Worm (Caenorhabditis elegans) whole organism, young adult: ENCODE measurements around the gene W08E12.5.

Experiments
- B0035.1 ChIP-seq: sonication (generic microtip); optimal IDR thresholded peaks from 2 replicates; lab custom pipeline; 2016; ENCODE audit warnings: missing genetic modification characterization, mild to moderate bottlenecking, missing compliant biosample characterization, missing genotype, missing genetic modification reagents
- B0336.3 ChIP-seq: fragments of 200-800 bp; sonication (Bioruptor generic); IDR thresholded peaks from 2 replicates; pipeline ENCODE4 v1.3.6; 2022; ENCODE audit warnings: missing genetic modification characterization, missing compliant biosample characterization
- C17E4.6 ChIP-seq: fragments of 200-800 bp; sonication (Bioruptor generic); IDR thresholded peaks from 2 replicates; pipeline ENCODE4 v1.3.6; 2022; ENCODE audit warnings: missing genetic modification reagents, missing genetic modification characterization, missing compliant biosample characterization
- F10E7.11 ChIP-seq: sonication (generic microtip); optimal IDR thresholded peaks from 2 replicates; lab custom pipeline; 2017; ENCODE audit warnings: mild to moderate bottlenecking, missing genetic modification characterization, moderate library complexity, missing compliant biosample characterization
- F37B4.10 ChIP-seq: fragments of 200-800 bp; sonication (Bioruptor generic); IDR thresholded peaks from 2 replicates; pipeline ENCODE4 v1.3.6; 2022; ENCODE audit warnings: missing genetic modification characterization, missing compliant biosample characterization
- F52B5.7 ChIP-seq: sonication (generic microtip); optimal IDR thresholded peaks from 2 replicates; lab custom pipeline; 2016; ENCODE audit warnings: mild to moderate bottlenecking, missing genetic modification characterization, missing compliant biosample characterization
- F57A8.1 ChIP-seq: fragments of 200-800 bp; sonication (Bioruptor generic); optimal IDR thresholded peaks from 2 replicates; lab custom pipeline; 2018; ENCODE audit warnings: mild to moderate bottlenecking, missing genetic modification characterization, moderate library complexity, missing compliant biosample characterization
- T07F8.4 ChIP-seq: sonication (generic microtip); optimal IDR thresholded peaks from 2 replicates; lab custom pipeline; 2016; ENCODE audit warnings: mild to moderate bottlenecking, missing genetic modification characterization, moderate library complexity, missing compliant biosample characterization
- T26A5.8 ChIP-seq: sonication (generic microtip); optimal IDR thresholded peaks from 2 replicates; lab custom pipeline; 2016; ENCODE audit warnings: missing genetic modification characterization, missing compliant biosample characterization
- Y53G8AR.9 ChIP-seq: fragments of 200-800 bp; sonication (Bioruptor generic); conservative IDR thresholded peaks from 2 replicates; pipeline ENCODE4 v1.3.6; 2022; ENCODE audit warnings: missing genetic modification reagents, missing genetic modification characterization, missing compliant biosample characterization
- Y79H2A.3 ChIP-seq: fragments of 200-800 bp; sonication (Bioruptor generic); conservative IDR thresholded peaks from 2 replicates; pipeline ENCODE4 v1.3.6; 2022; ENCODE audit warnings: missing genetic modification reagents, missing genetic modification characterization, missing compliant biosample characterization
- akir-1 ChIP-seq: fragments of 200-800 bp; sonication (Bioruptor generic); optimal IDR thresholded peaks from 2 replicates; lab custom pipeline; 2018; ENCODE audit warnings: mild to moderate bottlenecking, missing genetic modification characterization, moderate library complexity, missing compliant biosample characterization
- aptf-3 ChIP-seq: fragments of 200-800 bp; sonication (Bioruptor generic); IDR thresholded peaks from 2 replicates; pipeline ENCODE4 v1.3.6; 2022; ENCODE audit warnings: missing genetic modification characterization, missing compliant biosample characterization
- attf-6 ChIP-seq: fragments of 200-800 bp; sonication (Bioruptor generic); IDR thresholded peaks from 2 replicates; pipeline ENCODE4 v1.3.6; 2022; ENCODE audit warnings: missing genetic modification reagents, missing genetic modification characterization, missing compliant biosample characterization
- cebp-2 ChIP-seq: fragments of 200-800 bp; sonication (Bioruptor generic); IDR thresholded peaks from 2 replicates; pipeline ENCODE4 v1.3.6; 2022; ENCODE audit warnings: missing genetic modification characterization, missing compliant biosample characterization
- ceh-91 ChIP-seq: fragments of 200-800 bp; sonication (Bioruptor generic); IDR thresholded peaks from 2 replicates; pipeline ENCODE4 v1.3.6; 2022; ENCODE audit warnings: missing genetic modification reagents, missing genetic modification characterization, missing compliant biosample characterization
- dpff-1 ChIP-seq: sonication (generic microtip); optimal IDR thresholded peaks from 2 replicates; lab custom pipeline; 2017; ENCODE audit warnings: mild to moderate bottlenecking, missing genetic modification characterization, missing compliant biosample characterization
- dpl-1 ChIP-seq: fragments of 150-350 bp; optimal IDR thresholded peaks from 2 replicates; lab custom pipeline; 2014; ENCODE audit warnings: missing biosample characterization, missing genetic modification reagents, missing genetic modification characterization
- efl-1 ChIP-seq: fragments of 150-350 bp; optimal IDR thresholded peaks from 2 replicates; lab custom pipeline; 2014; ENCODE audit warnings: missing biosample characterization, missing genetic modification reagents, missing genetic modification characterization
- ets-4 ChIP-seq: fragments of 200-800 bp; sonication (Bioruptor generic); optimal IDR thresholded peaks from 2 replicates; lab custom pipeline; 2018; ENCODE audit warnings: mild to moderate bottlenecking, missing genetic modification characterization, missing compliant biosample characterization
- him-1 ChIP-seq: sonication (generic microtip); optimal IDR thresholded peaks from 2 replicates; lab custom pipeline; 2016; ENCODE audit warnings: missing genotype, missing genetic modification reagents, missing genetic modification characterization, missing compliant biosample characterization
- lsl-1 ChIP-seq: fragments of 200-800 bp; sonication (Bioruptor generic); optimal IDR thresholded peaks from 2 replicates; lab custom pipeline; 2018; ENCODE audit warnings: mild to moderate bottlenecking, missing genetic modification characterization, moderate library complexity, missing compliant biosample characterization
- lsy-27 ChIP-seq: sonication (generic microtip); optimal IDR thresholded peaks from 2 replicates; lab custom pipeline; 2017; ENCODE audit warnings: missing genetic modification characterization, mild to moderate bottlenecking, missing compliant biosample characterization, antibody characterized with exemption, missing genotype, borderline replicate concordance; ENCODE audit not compliant: insufficient read depth
- madf-3 ChIP-seq: fragments of 200-800 bp; sonication (Bioruptor generic); IDR thresholded peaks from 2 replicates; pipeline ENCODE4 v1.3.6; 2022; ENCODE audit warnings: missing genetic modification reagents, missing genetic modification characterization, missing compliant biosample characterization
- mcd-1 ChIP-seq: fragments of 200-800 bp; sonication (Bioruptor generic); IDR thresholded peaks from 2 replicates; pipeline ENCODE4 v1.3.6; 2022; ENCODE audit warnings: missing genetic modification reagents, missing genetic modification characterization, missing compliant biosample characterization
- mel-28 ChIP-seq: sonication (generic microtip); optimal IDR thresholded peaks from 2 replicates; lab custom pipeline; 2016; ENCODE audit warnings: borderline replicate concordance, mild to moderate bottlenecking, missing genetic modification characterization, missing compliant biosample characterization
- nfya-2 ChIP-seq: fragments of 200-800 bp; sonication (Bioruptor generic); IDR thresholded peaks from 2 replicates; pipeline ENCODE4 v1.3.6; 2022; ENCODE audit warnings: missing genetic modification reagents, missing genetic modification characterization, missing compliant biosample characterization
- nfyb-1 ChIP-seq: fragments of 200-800 bp; sonication (Bioruptor generic); IDR thresholded peaks from 2 replicates; pipeline ENCODE4 v1.3.6; 2022; ENCODE audit warnings: missing genetic modification reagents, missing genetic modification characterization, missing compliant biosample characterization
- pbrm-1 ChIP-seq: fragments of 200-800 bp; sonication (Bioruptor generic); IDR thresholded peaks from 2 replicates; pipeline ENCODE4 v1.3.6; 2022; ENCODE audit warnings: missing genetic modification reagents, missing genetic modification characterization, missing compliant biosample characterization
- sea-2 ChIP-seq: fragments of 200-800 bp; sonication (Bioruptor generic); IDR thresholded peaks from 2 replicates; pipeline ENCODE4 v1.3.6; 2022; ENCODE audit warnings: missing genetic modification characterization, missing compliant biosample characterization
- snpc-1.1 ChIP-seq: sonication (generic microtip); optimal IDR thresholded peaks from 2 replicates; lab custom pipeline; 2017; ENCODE audit warnings: missing genetic modification characterization, mild to moderate bottlenecking, missing compliant biosample characterization, antibody characterized with exemption, moderate library complexity, missing genotype, missing genetic modification reagents; ENCODE audit not compliant: insufficient read depth
- somi-1 ChIP-seq: fragments of 200-800 bp; sonication (Bioruptor generic); optimal IDR thresholded peaks from 2 replicates; lab custom pipeline; 2018; ENCODE audit warnings: mild to moderate bottlenecking, missing genetic modification characterization, missing compliant biosample characterization
- sptf-2 ChIP-seq: fragments of 200-800 bp; sonication (Bioruptor generic); optimal IDR thresholded peaks from 2 replicates; lab custom pipeline; 2018; ENCODE audit warnings: mild to moderate bottlenecking, missing genetic modification characterization, missing compliant biosample characterization
- tbp1 ChIP-seq: fragments of 200-800 bp; sonication (Bioruptor generic); optimal IDR thresholded peaks from 2 replicates; lab custom pipeline; 2018; ENCODE audit warnings: mild to moderate bottlenecking, missing genetic modification characterization, missing compliant biosample characterization
- tbx-9 ChIP-seq: sonication (generic microtip); optimal IDR thresholded peaks from 2 replicates; lab custom pipeline; 2016; ENCODE audit warnings: borderline replicate concordance, missing genetic modification characterization, inconsistent platforms, missing compliant biosample characterization
- xnd-1 ChIP-seq: sonication (generic microtip); optimal IDR thresholded peaks from 2 replicates; lab custom pipeline; 2016; ENCODE audit warnings: missing genotype, missing genetic modification reagents, missing genetic modification characterization, missing compliant biosample characterization
- zfh-2 ChIP-seq: fragments of 200-800 bp; sonication (Bioruptor generic); conservative IDR thresholded peaks from 2 replicates; pipeline ENCODE4 v1.3.6; 2022; ENCODE audit warnings: missing genetic modification reagents, missing genetic modification characterization, missing compliant biosample characterization
- zim-3 ChIP-seq: sonication (generic microtip); optimal IDR thresholded peaks from 2 replicates; lab custom pipeline; 2017; ENCODE audit warnings: mild to moderate bottlenecking, missing genetic modification characterization, moderate library complexity, missing compliant biosample characterization
- ztf-18 ChIP-seq: sonication (generic microtip); optimal IDR thresholded peaks from 2 replicates; lab custom pipeline; 2016; ENCODE audit warnings: missing genotype, mild to moderate bottlenecking, missing genetic modification characterization, missing compliant biosample characterization
- ztf-22 ChIP-seq: fragments of 200-800 bp; sonication (Bioruptor generic); optimal IDR thresholded peaks from 2 replicates; lab custom pipeline; 2018; ENCODE audit warnings: mild to moderate bottlenecking, missing genetic modification characterization, moderate library complexity, missing compliant biosample characterization
- ztf-25 ChIP-seq: fragments of 200-800 bp; sonication (Bioruptor generic); IDR thresholded peaks from 2 replicates; pipeline ENCODE4 v1.3.6; 2022; ENCODE audit warnings: missing genetic modification reagents, missing genetic modification characterization, missing compliant biosample characterization
- ztf-3 ChIP-seq: fragments of 200-800 bp; sonication (Bioruptor generic); optimal IDR thresholded peaks from 2 replicates; lab custom pipeline; 2018; ENCODE audit warnings: mild to moderate bottlenecking, missing genetic modification characterization, missing compliant biosample characterization

W08E12.5 gene

DNA sequence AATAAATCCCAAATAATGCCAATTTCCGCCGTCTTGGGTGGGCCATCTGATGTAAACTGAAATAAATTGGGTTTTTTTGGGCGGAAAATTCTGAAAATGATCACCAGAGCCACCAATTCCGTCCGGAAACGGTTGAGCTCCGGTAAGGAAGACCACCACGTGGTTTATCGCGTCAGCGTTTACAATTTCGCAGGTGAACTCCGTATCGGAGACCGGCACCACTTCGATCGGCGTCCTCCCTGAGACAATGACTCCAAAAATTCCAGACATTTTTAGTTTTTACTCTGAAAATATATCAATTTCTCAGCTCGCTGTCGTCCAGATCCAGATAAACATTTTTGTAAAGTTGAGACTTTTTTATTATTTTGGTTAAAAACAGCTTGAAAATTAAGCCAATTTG is 36.0 kb downstream of the W08E12.5 start, which contains the start of gene F42A6.6 (continued):
- peak; percentile 94 for TF ChIP-seq Y53G8AR.9 (GFP tag; lab: Robert Waterston, UW)
- 0 out of 2 replicates have a peak, but pooled peaks have one; percentile 53 for TF ChIP-seq ztf-25
- peak; percentile 67 for TF ChIP-seq mcd-1 (GFP tag; lab: Robert Waterston, UW)
- no peak for TF ChIP-seq sptf-2 (GFP tag; lab: Kevin White, UChicago)
- TF ChIP-seq him-1 (tag; lab: Kevin White, UChicago) = peak; percentile 15
- peak; percentile 92 for TF ChIP-seq Y79H2A.3 (GFP tag; lab: Robert Waterston, UW)
- peak; percentile 86 for TF ChIP-seq attf-6 (GFP tag; lab: Robert Waterston, UW)
- TF ChIP-seq ztf-18 (tag; lab: Kevin White, UChicago) = peak; percentile 37
- peak; percentile 47; the same call in 1 of the 2 replicates for TF ChIP-seq ceh-91 (GFP tag; lab: Robert Waterston, UW)
- no peak for TF ChIP-seq snpc-1.1 (tag; lab: Kevin White, UChicago)
- no peak for TF ChIP-seq F57A8.1 (GFP tag; lab: Kevin White, UChicago)
- TF ChIP-seq akir-1 = no peak
- peak; percentile 93 for TF ChIP-seq F52B5.7
- no peak for TF ChIP-seq ztf-3 (GFP tag; lab: Kevin White, UChicago)
- TF ChIP-seq ets-4 (GFP tag; lab: Kevin White, UChicago) = peak; percentile 22
- peak; percentile 58 for TF ChIP-seq tbp1 (GFP tag; lab: Kevin White, UChicago)
- TF ChIP-seq madf-3 = peak; percentile 84
- peak; percentile 88; the same call in 1 of the 2 replicates for TF ChIP-seq C17E4.6 (GFP tag; lab: Robert Waterston, UW)
- TF ChIP-seq tbx-9 (tag; lab: Kevin White, UChicago) = peak; percentile 15
- TF ChIP-seq lsy-27 (tag; lab: Kevin White, UChicago) = no peak
- TF ChIP-seq dpff-1 (tag; lab: Kevin White, UChicago) = peak; percentile 61
- no peak for TF ChIP-seq sea-2 (GFP tag; lab: Robert Waterston, UW)
- no peak for TF ChIP-seq efl-1 (GFP tag; lab: Kevin White, UChicago)
- peak; percentile 66 for TF ChIP-seq F10E7.11
- peak; percentile 95 for TF ChIP-seq B0336.3 (GFP tag; lab: Robert Waterston, UW)
- no peak for TF ChIP-seq T07F8.4
- TF ChIP-seq nfya-2 = no peak; the same call in 1 of the 2 replicates
- TF ChIP-seq aptf-3 = peak; percentile 92
- TF ChIP-seq pbrm-1 (GFP tag; lab: Robert Waterston, UW) = peak; percentile 83
- no peak for TF ChIP-seq F37B4.10 (GFP tag; lab: Robert Waterston, UW)
- TF ChIP-seq T26A5.8 = peak; percentile 94
- TF ChIP-seq somi-1 (GFP tag; lab: Kevin White, UChicago) = peak; percentile 72
- TF ChIP-seq cebp-2 (GFP tag; lab: Robert Waterston, UW) = peak; percentile 82
- TF ChIP-seq mel-28 (tag; lab: Kevin White, UChicago) = peak; percentile 41
- TF ChIP-seq B0035.1 = peak; percentile 57
- TF ChIP-seq dpl-1 (GFP tag; lab: Kevin White, UChicago) = no peak
- TF ChIP-seq zim-3 = peak; percentile 62
- peak; percentile 82 for TF ChIP-seq nfyb-1 (GFP tag; lab: Robert Waterston, UW)
- TF ChIP-seq ztf-22 (GFP tag; lab: Kevin White, UChicago) = peak; percentile 23
- peak; percentile 32 for TF ChIP-seq xnd-1 (tag; lab: Kevin White, UChicago)
- no peak for TF ChIP-seq zfh-2
- TF ChIP-seq lsl-1 = peak; percentile 43
